Worm (Caenorhabditis elegans): ENCODE measurements around the gene lurp-3.

The lurp-3 gene

ce11 chrV:13464123-13464522 lies 8.6 kb downstream of the lurp-3 start:
- no peak for TF ChIP-seq flt-1 (GFP tag; IDR thresholded peaks at IDR 0.05)
- no peak for TF ChIP-seq ceh-36 (tag; optimal IDR thresholded peaks at IDR 0.05)
- TF ChIP-seq sea-1 (GFP tag; conservative IDR thresholded peaks at IDR 0.05): no peak
- no peak for TF ChIP-seq aly-1 (tag; optimal IDR thresholded peaks at IDR 0.05)

DNA sequence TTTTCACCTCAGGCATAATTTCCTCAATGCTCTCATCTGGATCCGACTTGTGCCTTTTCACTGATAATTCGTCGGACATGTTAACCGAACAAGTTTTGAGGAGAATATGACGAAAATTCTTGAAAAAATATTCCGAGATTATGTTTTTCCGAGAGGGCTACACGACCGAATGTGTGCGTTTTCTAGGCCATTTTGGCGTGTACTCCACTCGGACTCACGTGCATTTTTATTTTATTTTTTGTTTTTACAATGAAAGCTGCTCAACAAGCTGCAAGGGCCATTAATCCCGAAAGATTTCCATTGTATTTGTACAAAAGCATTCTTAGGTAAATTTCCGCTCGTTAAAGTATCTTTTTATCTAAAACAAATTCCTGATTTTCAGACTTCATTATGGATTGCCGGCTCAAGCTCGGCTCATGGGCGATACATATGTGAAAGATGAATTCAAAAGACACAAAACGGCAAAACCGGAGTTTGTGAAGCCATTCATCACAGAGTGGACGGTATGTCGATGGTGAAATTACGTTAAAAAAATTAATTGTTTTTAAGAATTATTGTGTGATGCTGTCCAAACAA lies 12.7 kb downstream of the lurp-3 start, which contains the start of the genes F25H9.6 and F25H9.7:
F25H9.6 (minus strand) TSS at position 172 of the 576 bp plus-strand sequence.
F25H9.7 (plus strand) TSS at position 187 of the 576 bp plus-strand sequence.
- TF ChIP-seq B0310.2 (tag; optimal IDR thresholded peaks at IDR 0.05) (no peak), ceh-36 (tag; optimal IDR thresholded peaks at IDR 0.05) (no peak), ama-1 (optimal IDR thresholded peaks at IDR 0.05) (no peak), F13C5.2 (tag; optimal IDR thresholded peaks at IDR 0.05) (peak; percentile 64), tbx-37 (GFP tag; conservative IDR thresholded peaks at IDR 0.05) (peak; percentile 89), scrt-1 (GFP tag; IDR thresholded peaks at IDR 0.05) (0 out of 2 replicates have a peak, but pooled peaks have one; percentile 32), ets-7 (tag; optimal IDR thresholded peaks at IDR 0.05) (peak; percentile 37), aly-1 (tag; optimal IDR thresholded peaks at IDR 0.05) (no peak), hnd-1 (tag; optimal IDR thresholded peaks at IDR 0.05) (peak; percentile 7), ceh-13 (GFP tag; optimal IDR thresholded peaks at IDR 0.05) (no peak), flt-1 (GFP tag; IDR thresholded peaks at IDR 0.05) (peak; percentile 58), tbx-11 (GFP tag; IDR thresholded peaks at IDR 0.05) (0 out of 2 replicates have a peak, but pooled peaks have one; percentile 17), pes-1 (GFP tag; IDR thresholded peaks at IDR 0.05) (peak; percentile 72), hmbx-1 (tag; optimal IDR thresholded peaks at IDR 0.05) (no peak)

DNA sequence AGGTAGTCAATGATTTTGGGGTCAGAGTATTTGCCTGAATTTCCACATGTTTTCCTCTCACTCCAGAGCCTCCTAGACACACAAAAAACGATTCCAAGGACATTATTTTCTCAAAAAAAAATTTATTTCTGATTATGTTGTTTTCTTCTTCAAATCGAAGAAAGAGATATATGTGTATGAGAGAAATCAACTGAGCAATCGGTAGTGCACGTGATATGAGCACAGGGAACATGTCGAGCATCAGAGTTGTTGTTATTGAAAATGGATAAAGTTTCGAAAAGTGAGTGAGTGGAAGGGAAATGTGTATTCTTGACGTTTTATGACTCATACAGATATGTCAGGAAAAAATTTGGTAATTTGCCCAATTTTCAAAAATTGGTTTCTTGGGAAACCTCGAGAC lies 16.5 kb downstream of the lurp-3 start:
- TF ChIP-seq B0310.2 (tag; optimal IDR thresholded peaks at IDR 0.05): no peak
- TF ChIP-seq hmbx-1 (tag; optimal IDR thresholded peaks at IDR 0.05): no peak
- no peak for TF ChIP-seq hnd-1 (tag; optimal IDR thresholded peaks at IDR 0.05)
- TF ChIP-seq tbx-11 (GFP tag; IDR thresholded peaks at IDR 0.05): no peak

DNA sequence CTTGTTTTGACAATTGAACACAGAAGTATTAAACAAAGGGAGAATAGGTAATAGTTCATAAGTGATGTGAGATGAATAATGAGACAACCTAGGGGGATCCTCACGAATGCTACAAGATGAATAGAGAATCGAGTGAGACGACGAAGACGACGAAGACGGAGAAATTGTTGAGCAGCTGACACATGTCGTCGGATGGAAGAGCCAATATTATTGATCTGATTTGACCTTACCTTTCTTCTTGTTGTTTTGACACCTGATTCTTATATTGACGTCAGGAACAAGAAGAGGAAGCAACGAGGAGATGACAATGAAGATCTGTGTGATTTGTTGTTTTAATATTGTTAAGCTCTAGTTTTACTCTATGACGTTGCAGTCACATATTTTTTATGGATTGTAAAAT lies 17.9 kb downstream of the lurp-3 start, which contains the start of gene T10G3.1:
T10G3.1 (minus strand) TSS at position 213 of the 400 bp plus-strand sequence.
- no peak for TF ChIP-seq flt-1 (GFP tag; IDR thresholded peaks at IDR 0.05)
- TF ChIP-seq tra-4 (tag; optimal IDR thresholded peaks at IDR 0.05): no peak
- TF ChIP-seq B0310.2 (tag; optimal IDR thresholded peaks at IDR 0.05): no peak
- TF ChIP-seq hmg-4 (GFP tag; optimal IDR thresholded peaks at IDR 0.05): no peak
- no peak for TF ChIP-seq pes-1 (GFP tag; IDR thresholded peaks at IDR 0.05)
- TF ChIP-seq tbx-37 (GFP tag; conservative IDR thresholded peaks at IDR 0.05): no peak
- TF ChIP-seq hmbx-1 (tag; optimal IDR thresholded peaks at IDR 0.05): no peak

ce11 chrV:13476350-13476749 lies 20.8 kb downstream of the lurp-3 start, which contains the start of gene T10G3.8:
TSS of gene T10G3.8 (minus strand) at chrV:13476450.
- TF ChIP-seq hmg-4 (GFP tag; optimal IDR thresholded peaks at IDR 0.05): no peak
- no peak for TF ChIP-seq flt-1 (GFP tag; IDR thresholded peaks at IDR 0.05)
- TF ChIP-seq sea-1 (GFP tag; conservative IDR thresholded peaks at IDR 0.05): no peak
- no peak for TF ChIP-seq hnd-1 (tag; optimal IDR thresholded peaks at IDR 0.05)
- TF ChIP-seq ets-7 (tag; optimal IDR thresholded peaks at IDR 0.05): no peak
- TF ChIP-seq tbx-37 (GFP tag; conservative IDR thresholded peaks at IDR 0.05): no peak
- TF ChIP-seq ceh-13 (GFP tag; optimal IDR thresholded peaks at IDR 0.05): no peak
- no peak for TF ChIP-seq aly-1 (tag; optimal IDR thresholded peaks at IDR 0.05)
- no peak for TF ChIP-seq F13C5.2 (tag; optimal IDR thresholded peaks at IDR 0.05)
- TF ChIP-seq pes-1 (GFP tag; IDR thresholded peaks at IDR 0.05): no peak
- TF ChIP-seq B0310.2 (tag; optimal IDR thresholded peaks at IDR 0.05): no peak
- no peak for TF ChIP-seq tbx-11 (GFP tag; IDR thresholded peaks at IDR 0.05)
- no peak for TF ChIP-seq tra-4 (tag; optimal IDR thresholded peaks at IDR 0.05)
- no peak for TF ChIP-seq hmbx-1 (tag; optimal IDR thresholded peaks at IDR 0.05)
- no peak for TF ChIP-seq ceh-36 (tag; optimal IDR thresholded peaks at IDR 0.05)
- no peak for TF ChIP-seq ama-1 (optimal IDR thresholded peaks at IDR 0.05)

- no peak for TF ChIP-seq tra-4 (tag; optimal IDR thresholded peaks at IDR 0.05)
- TF ChIP-seq flt-1 (GFP tag; IDR thresholded peaks at IDR 0.05): no peak
- no peak for TF ChIP-seq hnd-1 (tag; optimal IDR thresholded peaks at IDR 0.05)
- no peak for TF ChIP-seq B0310.2 (tag; optimal IDR thresholded peaks at IDR 0.05)
- TF ChIP-seq tbx-11 (GFP tag; IDR thresholded peaks at IDR 0.05): no peak
- no peak for TF ChIP-seq ceh-13 (GFP tag; optimal IDR thresholded peaks at IDR 0.05)
- no peak for TF ChIP-seq tbx-37 (GFP tag; conservative IDR thresholded peaks at IDR 0.05)
- no peak for TF ChIP-seq scrt-1 (GFP tag; IDR thresholded peaks at IDR 0.05)
- no peak for TF ChIP-seq ets-7 (tag; optimal IDR thresholded peaks at IDR 0.05)
- no peak for TF ChIP-seq sea-1 (GFP tag; conservative IDR thresholded peaks at IDR 0.05)
- TF ChIP-seq aly-1 (tag; optimal IDR thresholded peaks at IDR 0.05): no peak
- TF ChIP-seq ama-1 (optimal IDR thresholded peaks at IDR 0.05): no peak
- TF ChIP-seq hmbx-1 (tag; optimal IDR thresholded peaks at IDR 0.05): no peak
- TF ChIP-seq F13C5.2 (tag; optimal IDR thresholded peaks at IDR 0.05): no peak
- TF ChIP-seq pes-1 (GFP tag; IDR thresholded peaks at IDR 0.05): no peak
- TF ChIP-seq ceh-36 (tag; optimal IDR thresholded peaks at IDR 0.05): no peak
- TF ChIP-seq hmg-4 (GFP tag; optimal IDR thresholded peaks at IDR 0.05): no peak
Measured at ce11 chrV:13479766-13480165, 24.2 kb downstream of the lurp-3 start, which contains the start of gene T10G3.2. TSS of gene T10G3.2 (minus strand) at chrV:13479866.

DNA sequence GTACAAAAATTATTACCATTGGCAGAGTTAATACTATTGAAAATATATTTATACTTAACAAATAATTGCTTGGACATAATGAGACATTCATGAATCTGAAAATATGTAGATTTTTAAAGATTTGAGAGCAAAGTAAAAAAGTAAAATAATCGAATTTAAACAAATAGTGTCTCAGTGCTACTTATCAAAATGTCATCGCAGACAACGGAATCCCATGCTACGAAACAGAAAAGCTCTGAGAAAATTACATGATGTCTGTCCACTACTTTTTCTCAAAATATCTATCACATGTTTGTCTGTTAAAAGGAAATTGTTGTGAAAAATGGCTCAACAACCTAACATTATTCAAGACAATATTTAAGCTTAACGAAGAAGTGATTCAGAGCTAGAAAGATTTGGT lies 28.8 kb downstream of the lurp-3 start, which contains the start of gene T10G3.4:
T10G3.4 (minus strand) TSS at position 101 of the 400 bp plus-strand sequence.
- no peak for TF ChIP-seq tra-4 (tag; optimal IDR thresholded peaks at IDR 0.05)
- no peak for TF ChIP-seq hnd-1 (tag; optimal IDR thresholded peaks at IDR 0.05)
- no peak for TF ChIP-seq flt-1 (GFP tag; IDR thresholded peaks at IDR 0.05)
- no peak for TF ChIP-seq ceh-13 (GFP tag; optimal IDR thresholded peaks at IDR 0.05)
- no peak for TF ChIP-seq hmbx-1 (tag; optimal IDR thresholded peaks at IDR 0.05)
- TF ChIP-seq ama-1 (optimal IDR thresholded peaks at IDR 0.05): no peak
- no peak for TF ChIP-seq pes-1 (GFP tag; IDR thresholded peaks at IDR 0.05)

- TF ChIP-seq tbx-37 (GFP tag; conservative IDR thresholded peaks at IDR 0.05): no peak
- TF ChIP-seq ets-7 (tag; optimal IDR thresholded peaks at IDR 0.05): no peak
- TF ChIP-seq ama-1 (optimal IDR thresholded peaks at IDR 0.05): no peak
- no peak for TF ChIP-seq ceh-36 (tag; optimal IDR thresholded peaks at IDR 0.05)
- TF ChIP-seq ceh-13 (GFP tag; optimal IDR thresholded peaks at IDR 0.05): no peak
- TF ChIP-seq F13C5.2 (tag; optimal IDR thresholded peaks at IDR 0.05): no peak
- TF ChIP-seq B0310.2 (tag; optimal IDR thresholded peaks at IDR 0.05): no peak
- TF ChIP-seq flt-1 (GFP tag; IDR thresholded peaks at IDR 0.05): no peak
- TF ChIP-seq pes-1 (GFP tag; IDR thresholded peaks at IDR 0.05): no peak
- no peak for TF ChIP-seq hmg-4 (GFP tag; optimal IDR thresholded peaks at IDR 0.05)
- no peak for TF ChIP-seq tra-4 (tag; optimal IDR thresholded peaks at IDR 0.05)
- TF ChIP-seq hmbx-1 (tag; optimal IDR thresholded peaks at IDR 0.05): no peak
- TF ChIP-seq aly-1 (tag; optimal IDR thresholded peaks at IDR 0.05): no peak
- no peak for TF ChIP-seq tbx-11 (GFP tag; IDR thresholded peaks at IDR 0.05)
- TF ChIP-seq hnd-1 (tag; optimal IDR thresholded peaks at IDR 0.05): no peak
- TF ChIP-seq sea-1 (GFP tag; conservative IDR thresholded peaks at IDR 0.05): no peak
- TF ChIP-seq scrt-1 (GFP tag; IDR thresholded peaks at IDR 0.05): no peak
Measured at ce11 chrV:13485732-13486131, 30.2 kb downstream of the lurp-3 start.

Data from whole organism, early embryonic.